Worm (Caenorhabditis elegans) whole organism, L4 larva: ENCODE data around the gene nhr-21.

ENCODE experiments used
- F37D6.2 ChIP-seq: sonication (generic microtip); optimal IDR thresholded peaks from 2 replicates; lab custom pipeline; 2016; ENCODE audit warnings: mild to moderate bottlenecking, missing genetic modification characterization, missing compliant biosample characterization
- F49E8.2 ChIP-seq: sonication (generic microtip); optimal IDR thresholded peaks from 2 replicates; lab custom pipeline; 2016; ENCODE audit warnings: missing compliant biosample characterization, mild to moderate bottlenecking, missing genetic modification characterization, borderline replicate concordance
- R02D3.7 ChIP-seq: fragments of 150-350 bp; sonication (generic microtip); optimal IDR thresholded peaks from 3 replicates; lab custom pipeline; 2014; ENCODE audit warnings: missing biosample characterization, missing genetic modification characterization
- T26A8.4 ChIP-seq: fragments of 200-800 bp; sonication (Bioruptor generic); IDR thresholded peaks from 2 replicates; pipeline ENCODE4 v1.3.6; 2022; ENCODE audit warnings: missing genetic modification characterization, missing compliant biosample characterization
- Y75B8A.6 ChIP-seq: fragments of 200-800 bp; sonication (Bioruptor generic); IDR thresholded peaks from 2 replicates; pipeline ENCODE4 v1.3.6; 2022; ENCODE audit warnings: missing genetic modification reagents, missing genetic modification characterization, missing compliant biosample characterization
- aha-1 ChIP-seq: fragments of 150-350 bp; peaks from one replicate; lab custom pipeline; 2014; ENCODE audit warnings: missing biosample characterization, missing genetic modification characterization
- aly-2 ChIP-seq: sonication (generic microtip); optimal IDR thresholded peaks from 2 replicates; lab custom pipeline; 2018; ENCODE audit warnings: missing biosample characterization, missing genetic modification characterization
- arid-1 ChIP-seq: fragments of 200-800 bp; sonication (Bioruptor generic); conservative IDR thresholded peaks from 2 replicates; pipeline ENCODE4 v1.3.6; 2022; ENCODE audit warnings: missing genetic modification reagents, missing genetic modification characterization, missing compliant biosample characterization
- ceh-28 ChIP-seq: fragments of 150-350 bp; optimal IDR thresholded peaks from 2 replicates; lab custom pipeline; 2014; ENCODE audit warnings: missing biosample characterization, missing genetic modification reagents, missing genetic modification characterization
- ceh-44 ChIP-seq: fragments of 200-800 bp; sonication (Bioruptor generic); IDR thresholded peaks from 2 replicates; pipeline ENCODE4 v1.3.6; 2022; ENCODE audit warnings: missing genetic modification reagents, missing genetic modification characterization, missing compliant biosample characterization
- ceh-62 ChIP-seq: sonication (generic microtip); optimal IDR thresholded peaks from 2 replicates; lab custom pipeline; 2017; ENCODE audit warnings: missing biosample characterization, missing genetic modification characterization
- ceh-82 ChIP-seq: sonication (generic microtip); optimal IDR thresholded peaks from 2 replicates; lab custom pipeline; 2017; ENCODE audit warnings: missing biosample characterization, missing genetic modification characterization
- ces-1 ChIP-seq: fragments of 150-350 bp; sonication (generic microtip); optimal IDR thresholded peaks from 4 replicates; lab custom pipeline; 2014; ENCODE audit warnings: missing biosample characterization, missing genetic modification reagents, missing genetic modification characterization
- cey-2 ChIP-seq: sonication (generic microtip); optimal IDR thresholded peaks from 3 replicates; lab custom pipeline; 2017; ENCODE audit warnings: missing genetic modification characterization, mild to moderate bottlenecking, missing compliant biosample characterization, antibody characterized with exemption, borderline replicate concordance; ENCODE audit not compliant: insufficient read depth
- ctbp-1 ChIP-seq: fragments of 200-800 bp; sonication (Bioruptor generic); IDR thresholded peaks from 2 replicates; pipeline ENCODE4 v1.3.6; 2022; ENCODE audit warnings: missing genetic modification reagents, missing genetic modification characterization, missing compliant biosample characterization
- daf-12 ChIP-seq: fragments of 150-350 bp; optimal IDR thresholded peaks from 2 replicates; lab custom pipeline; 2014; ENCODE audit warnings: missing biosample characterization, missing genetic modification reagents, missing genetic modification characterization
- dmd-9 ChIP-seq: fragments of 200-800 bp; sonication (Bioruptor generic); IDR thresholded peaks from 2 replicates; pipeline ENCODE4 v1.3.6; 2022; ENCODE audit warnings: missing genetic modification reagents, missing genetic modification characterization, missing compliant biosample characterization
- dpl-1 ChIP-seq: fragments of 150-350 bp; optimal IDR thresholded peaks from 2 replicates; lab custom pipeline; 2014; ENCODE audit warnings: missing biosample characterization, missing genetic modification reagents, missing genetic modification characterization
- duxl-1 ChIP-seq: sonication (generic microtip); optimal IDR thresholded peaks from 2 replicates; lab custom pipeline; 2016; ENCODE audit warnings: mild to moderate bottlenecking, missing genetic modification characterization, moderate library complexity, missing compliant biosample characterization; ENCODE audit not compliant: poor library complexity
- egl-43 ChIP-seq: fragments of 200-800 bp; sonication (Bioruptor generic); IDR thresholded peaks from 2 replicates; pipeline ENCODE4 v1.3.6; 2022; ENCODE audit warnings: missing genetic modification reagents, missing genetic modification characterization, missing compliant biosample characterization
- fos-1 ChIP-seq: fragments of 150-350 bp; optimal IDR thresholded peaks from 2 replicates; lab custom pipeline; 2014; ENCODE audit warnings: missing biosample characterization, missing genetic modification characterization
- hif-1 ChIP-seq, 2 experiments: sonication (generic microtip); optimal IDR thresholded peaks; 2 replicates each; lab custom pipeline; 2016 to 2017; ENCODE audit warnings: missing compliant biosample characterization in 2 of 2, missing genetic modification characterization in 2 of 2, missing genetic modification reagents in 2 of 2, missing genotype in 2 of 2, mild to moderate bottlenecking in 1 of 2
- hlh-30 ChIP-seq: sonication (generic microtip); optimal IDR thresholded peaks from 2 replicates; lab custom pipeline; 2017; ENCODE audit warnings: antibody characterized with exemption, mild to moderate bottlenecking, missing genetic modification characterization, missing compliant biosample characterization; ENCODE audit not compliant: insufficient read depth
- jun-1 ChIP-seq: fragments of 150-350 bp; optimal IDR thresholded peaks from 2 replicates; lab custom pipeline; 2014; ENCODE audit warnings: missing biosample characterization, missing genetic modification reagents, missing genetic modification characterization
- lin-13 ChIP-seq: fragments of 150-350 bp; optimal IDR thresholded peaks from 2 replicates; lab custom pipeline; 2014; ENCODE audit warnings: missing biosample characterization, missing genetic modification reagents, missing genetic modification characterization
- lin-38 ChIP-seq: fragments of 200-800 bp; sonication (Bioruptor generic); IDR thresholded peaks from 2 replicates; pipeline ENCODE4 v1.3.6; 2022; ENCODE audit warnings: missing genetic modification reagents, missing genetic modification characterization, missing compliant biosample characterization
- lin-39 ChIP-seq: fragments of 150-350 bp; optimal IDR thresholded peaks from 2 replicates; lab custom pipeline; 2014; ENCODE audit warnings: missing biosample characterization, missing genetic modification reagents, missing genetic modification characterization
- lir-3 ChIP-seq: sonication (generic microtip); optimal IDR thresholded peaks from 2 replicates; lab custom pipeline; 2016; ENCODE audit warnings: mild to moderate bottlenecking, missing genetic modification characterization, missing compliant biosample characterization
- lsy-2 ChIP-seq, 2 experiments: fragments of 150-350 bp in 1 of 2; sonication (generic microtip) in 1 of 2; optimal IDR thresholded peaks; 2 replicates each; lab custom pipeline; 2014 to 2017; ENCODE audit warnings: missing biosample characterization in 2 of 2, missing genetic modification characterization in 2 of 2
- mdl-1 ChIP-seq, 2 experiments: fragments of 150-350 bp in 1 of 2; sonication (generic microtip) in 1 of 2; optimal IDR thresholded peaks; 2 replicates each; lab custom pipeline; 2014 to 2017; ENCODE audit warnings: missing biosample characterization in 2 of 2, missing genetic modification characterization in 2 of 2
- mdt-29 ChIP-seq: fragments of 200-800 bp; sonication (Bioruptor generic); IDR thresholded peaks from 2 replicates; pipeline ENCODE4 v1.3.6; 2022; ENCODE audit warnings: missing genetic modification reagents, missing genetic modification characterization, missing compliant biosample characterization
- mes-2 ChIP-seq: sonication (generic microtip); optimal IDR thresholded peaks from 2 replicates; lab custom pipeline; 2016; ENCODE audit warnings: missing genotype, mild to moderate bottlenecking, missing genetic modification characterization, missing compliant biosample characterization; ENCODE audit not compliant: poor library complexity, severe bottlenecking
- nhr-10 ChIP-seq: fragments of 150-350 bp; optimal IDR thresholded peaks from 2 replicates; lab custom pipeline; 2014; ENCODE audit warnings: missing biosample characterization, missing genetic modification characterization
- nhr-111 ChIP-seq: fragments of 200-800 bp; sonication (Bioruptor generic); optimal IDR thresholded peaks from 2 replicates; lab custom pipeline; 2018; ENCODE audit warnings: mild to moderate bottlenecking, missing genetic modification characterization, missing compliant biosample characterization
- nhr-237 ChIP-seq: sonication (generic microtip); optimal IDR thresholded peaks from 2 replicates; lab custom pipeline; 2017; ENCODE audit warnings: missing biosample characterization, missing genetic modification characterization
- nhr-28 ChIP-seq: fragments of 150-350 bp; optimal IDR thresholded peaks from 2 replicates; lab custom pipeline; 2014; ENCODE audit warnings: missing biosample characterization, missing genetic modification characterization
- nhr-41 ChIP-seq: fragments of 200-800 bp; sonication (Bioruptor generic); IDR thresholded peaks from 2 replicates; pipeline ENCODE4 v1.3.6; 2022; ENCODE audit warnings: missing genetic modification reagents, missing genetic modification characterization, missing compliant biosample characterization
- nhr-48 ChIP-seq: sonication (generic microtip); optimal IDR thresholded peaks from 2 replicates; lab custom pipeline; 2016; ENCODE audit warnings: mild to moderate bottlenecking, missing genetic modification characterization, missing compliant biosample characterization
- nhr-77 ChIP-seq: fragments of 150-350 bp; optimal IDR thresholded peaks from 2 replicates; lab custom pipeline; 2014; ENCODE audit warnings: missing biosample characterization, missing genetic modification characterization
- php-3 ChIP-seq: fragments of 200-800 bp; sonication (Bioruptor generic); IDR thresholded peaks from 2 replicates; pipeline ENCODE4 v1.3.6; 2022; ENCODE audit warnings: missing genetic modification reagents, missing genetic modification characterization, missing compliant biosample characterization
- pqm-1 ChIP-seq: sonication (generic microtip); optimal IDR thresholded peaks from 2 replicates; lab custom pipeline; 2017; ENCODE audit warnings: missing biosample characterization, missing genetic modification characterization
- sdz-12 ChIP-seq: fragments of 200-800 bp; sonication (Bioruptor generic); optimal IDR thresholded peaks from 2 replicates; lab custom pipeline; 2018; ENCODE audit warnings: mild to moderate bottlenecking, missing genetic modification characterization, missing compliant biosample characterization
- snpc-1.2 ChIP-seq: fragments of 200-800 bp; sonication (Bioruptor generic); IDR thresholded peaks from 2 replicates; pipeline ENCODE4 v1.3.6; 2022; ENCODE audit warnings: missing genetic modification reagents, missing genetic modification characterization, missing compliant biosample characterization
- spr-3 ChIP-seq: fragments of 200-800 bp; sonication (Bioruptor generic); optimal IDR thresholded peaks from 2 replicates; lab custom pipeline; 2018; ENCODE audit warnings: mild to moderate bottlenecking, missing genetic modification characterization, missing compliant biosample characterization
- tag-97 ChIP-seq: fragments of 200-800 bp; sonication (Bioruptor generic); IDR thresholded peaks from 2 replicates; pipeline ENCODE4 v1.3.6; 2022; ENCODE audit warnings: missing genetic modification characterization, missing compliant biosample characterization
- tra-1 ChIP-seq: fragments of 200-800 bp; sonication (Bioruptor generic); IDR thresholded peaks from 2 replicates; pipeline ENCODE4 v1.3.6; 2022; ENCODE audit warnings: missing genetic modification reagents, missing genetic modification characterization, missing compliant biosample characterization
- zag-1 ChIP-seq: fragments of 150-350 bp; optimal IDR thresholded peaks from 2 replicates; lab custom pipeline; 2014; ENCODE audit warnings: missing biosample characterization, missing genetic modification characterization
- zfp-2 ChIP-seq: sonication (generic microtip); optimal IDR thresholded peaks from 2 replicates; lab custom pipeline; 2016; ENCODE audit warnings: mild to moderate bottlenecking, missing genetic modification characterization, missing compliant biosample characterization
- zfp-3 ChIP-seq: fragments of 200-800 bp; sonication (Bioruptor generic); conservative IDR thresholded peaks from 2 replicates; pipeline ENCODE4 v1.3.6; 2022; ENCODE audit warnings: missing genetic modification reagents, missing genetic modification characterization, missing compliant biosample characterization
- zip-11 ChIP-seq: fragments of 200-800 bp; sonication (Bioruptor generic); IDR thresholded peaks from 2 replicates; pipeline ENCODE4 v1.3.6; 2022; ENCODE audit warnings: missing genetic modification characterization, missing compliant biosample characterization
- zip-2 ChIP-seq: fragments of 150-350 bp; optimal IDR thresholded peaks from 2 replicates; lab custom pipeline; 2014; ENCODE audit warnings: missing biosample characterization, missing genetic modification characterization

nhr-21 gene

ce11 chrII:7392052-7392694 lies 53.1 kb downstream of the nhr-21 start:
- no peak for TF ChIP-seq spr-3
- no peak for TF ChIP-seq mes-2 (tag; lab: Kevin White, UChicago)
- no peak for TF ChIP-seq dpl-1
- TF ChIP-seq R02D3.7 (tag; lab: Kevin White, UChicago), result no peak
- TF ChIP-seq mdl-1 (tag; optimal IDR thresholded peaks at IDR 0.05; lab: Kevin White, UChicago), result peak; percentile 39 to 77
- TF ChIP-seq zfp-3 (GFP tag; lab: Robert Waterston, UW), result no peak
- TF ChIP-seq egl-43, result no peak
- TF ChIP-seq zip-2 (tag; lab: Kevin White, UChicago), result peak; percentile 93
- no peak for TF ChIP-seq aly-2 (tag; lab: Kevin White, UChicago)
- no peak for TF ChIP-seq nhr-237 (tag; lab: Kevin White, UChicago)
- TF ChIP-seq ceh-62, result no peak
- peak; percentile 28 for TF ChIP-seq nhr-77 (tag; lab: Kevin White, UChicago)
- TF ChIP-seq Y75B8A.6 (GFP tag; lab: Robert Waterston, UW), result no peak
- peak; percentile 81 for TF ChIP-seq nhr-48
- TF ChIP-seq aha-1 (tag; lab: Kevin White, UChicago), result peak; percentile 82
- peak; percentile 67; the same call in 1 of the 2 replicates for TF ChIP-seq nhr-41 (GFP tag; lab: Robert Waterston, UW)
- TF ChIP-seq zip-11 (GFP tag; lab: Robert Waterston, UW), result no peak
- no peak for TF ChIP-seq lir-3
- TF ChIP-seq F49E8.2, result no peak
- TF ChIP-seq jun-1 (tag; lab: Kevin White, UChicago), result no peak
- peak; percentile 44 for TF ChIP-seq hlh-30 (tag; lab: Kevin White, UChicago)
- TF ChIP-seq dmd-9 (GFP tag; lab: Robert Waterston, UW), result no peak
- TF ChIP-seq mdt-29 (GFP tag; lab: Robert Waterston, UW), result no peak
- no peak for TF ChIP-seq tag-97 (GFP tag; lab: Robert Waterston, UW)
- TF ChIP-seq ceh-82 (tag; lab: Kevin White, UChicago), result no peak
- TF ChIP-seq arid-1 (GFP tag; lab: Robert Waterston, UW), result no peak
- TF ChIP-seq nhr-10 (tag; lab: Kevin White, UChicago), result no peak
- no peak for TF ChIP-seq ceh-44 (GFP tag; lab: Robert Waterston, UW)
- TF ChIP-seq lin-13 (GFP tag; lab: Kevin White, UChicago), result peak; percentile 42
- TF ChIP-seq duxl-1 (tag; lab: Kevin White, UChicago), result no peak
- peak in 1 of 2 experiments; percentile 48 for TF ChIP-seq hif-1 (tag; optimal IDR thresholded peaks at IDR 0.05; lab: Kevin White, UChicago)
- peak; percentile 71 for TF ChIP-seq pqm-1
- TF ChIP-seq F37D6.2 (tag; lab: Kevin White, UChicago), result no peak
- peak; percentile 78 for TF ChIP-seq nhr-28 (tag; lab: Kevin White, UChicago)
- no peak for TF ChIP-seq snpc-1.2
- peak; percentile 62 for TF ChIP-seq T26A8.4 (GFP tag; lab: Robert Waterston, UW)
- TF ChIP-seq ctbp-1 (GFP tag; lab: Robert Waterston, UW), result peak; percentile 42; the same call in 1 of the 2 replicates
- TF ChIP-seq lsy-2 (tag; optimal IDR thresholded peaks at IDR 0.05; lab: Kevin White, UChicago), result peak; percentile 55 to 63
- no peak for TF ChIP-seq ceh-28 (tag; lab: Kevin White, UChicago)
- TF ChIP-seq sdz-12 (GFP tag; lab: Kevin White, UChicago), result no peak
- TF ChIP-seq zag-1 (tag; lab: Kevin White, UChicago), result no peak
- TF ChIP-seq zfp-2 (tag; lab: Kevin White, UChicago), result no peak
- TF ChIP-seq nhr-111 (GFP tag; lab: Kevin White, UChicago), result no peak
- TF ChIP-seq ces-1 (GFP tag; lab: Kevin White, UChicago), result no peak
- TF ChIP-seq cey-2 (tag; lab: Kevin White, UChicago), result no peak
- TF ChIP-seq lin-38 (GFP tag; lab: Robert Waterston, UW), result peak; percentile 29; the same call in 1 of the 2 replicates
- TF ChIP-seq tra-1, result 0 out of 2 replicates have a peak, but pooled peaks have one; percentile 42
- no peak for TF ChIP-seq daf-12
- no peak for TF ChIP-seq fos-1
- TF ChIP-seq php-3, result no peak
- TF ChIP-seq lin-39 (tag; lab: Kevin White, UChicago), result no peak
